Worm (Caenorhabditis elegans) whole organism, young adult: Measurements from ENCODE around the gene chtl-1.

ENCODE experiments used
- D2030.7 ChIP-seq: fragments of 200-800 bp; sonication (Bioruptor generic); IDR thresholded peaks from 2 replicates; pipeline ENCODE4 v1.3.6; 2022; ENCODE audit warnings: missing genetic modification reagents, missing genetic modification characterization, missing compliant biosample characterization
- F22D6.2 ChIP-seq: sonication (generic microtip); optimal IDR thresholded peaks from 2 replicates; lab custom pipeline; 2016; ENCODE audit warnings: mild to moderate bottlenecking, missing genetic modification characterization, missing compliant biosample characterization
- F23B12.7 ChIP-seq: sonication (generic microtip); optimal IDR thresholded peaks from 2 replicates; lab custom pipeline; 2017; ENCODE audit warnings: missing genetic modification characterization, mild to moderate bottlenecking, missing compliant biosample characterization, antibody characterized with exemption, moderate library complexity; ENCODE audit not compliant: insufficient read depth
- F33H1.4 ChIP-seq: fragments of 200-800 bp; sonication (Bioruptor generic); IDR thresholded peaks from 2 replicates; pipeline ENCODE4 v1.3.6; 2022; ENCODE audit warnings: missing genetic modification reagents, missing genetic modification characterization, missing compliant biosample characterization
- F49E8.2 ChIP-seq: sonication (generic microtip); optimal IDR thresholded peaks from 3 replicates; lab custom pipeline; 2017; ENCODE audit warnings: missing genetic modification characterization, mild to moderate bottlenecking, missing compliant biosample characterization, antibody characterized with exemption, moderate library complexity; ENCODE audit not compliant: insufficient read depth
- T07F8.4 ChIP-seq: sonication (generic microtip); optimal IDR thresholded peaks from 2 replicates; lab custom pipeline; 2016; ENCODE audit warnings: mild to moderate bottlenecking, missing genetic modification characterization, moderate library complexity, missing compliant biosample characterization
- T26A5.8 ChIP-seq: sonication (generic microtip); optimal IDR thresholded peaks from 2 replicates; lab custom pipeline; 2016; ENCODE audit warnings: missing genetic modification characterization, missing compliant biosample characterization
- Y53G8AR.9 ChIP-seq: fragments of 200-800 bp; sonication (Bioruptor generic); conservative IDR thresholded peaks from 2 replicates; pipeline ENCODE4 v1.3.6; 2022; ENCODE audit warnings: missing genetic modification reagents, missing genetic modification characterization, missing compliant biosample characterization
- akir-1 ChIP-seq: fragments of 200-800 bp; sonication (Bioruptor generic); optimal IDR thresholded peaks from 2 replicates; lab custom pipeline; 2018; ENCODE audit warnings: mild to moderate bottlenecking, missing genetic modification characterization, moderate library complexity, missing compliant biosample characterization
- aptf-2 ChIP-seq: fragments of 200-800 bp; sonication (Bioruptor generic); conservative IDR thresholded peaks from 2 replicates; pipeline ENCODE4 v1.3.6; 2022; ENCODE audit warnings: missing genetic modification reagents, missing genetic modification characterization, missing compliant biosample characterization
- athp-1 ChIP-seq: sonication (generic microtip); optimal IDR thresholded peaks from 2 replicates; lab custom pipeline; 2017; ENCODE audit warnings: mild to moderate bottlenecking, missing genetic modification characterization, missing compliant biosample characterization
- attf-6 ChIP-seq: fragments of 200-800 bp; sonication (Bioruptor generic); IDR thresholded peaks from 2 replicates; pipeline ENCODE4 v1.3.6; 2022; ENCODE audit warnings: missing genetic modification reagents, missing genetic modification characterization, missing compliant biosample characterization
- cebp-1 ChIP-seq, 2 experiments: fragments of 200-800 bp in 1 of 2; sonication (Bioruptor generic) in 1 of 2; sonication (generic microtip) in 1 of 2; IDR thresholded peaks in 1 of 2; optimal IDR thresholded peaks in 1 of 2; 2 replicates each; pipeline versions ENCODE4 v1.3.6 to Lab custom; 2017 to 2022; ENCODE audit warnings: missing compliant biosample characterization in 2 of 2, missing genetic modification characterization in 2 of 2, mild to moderate bottlenecking in 1 of 2, missing genetic modification reagents in 1 of 2, moderate library complexity in 1 of 2
- ceh-79 ChIP-seq: sonication (generic microtip); optimal IDR thresholded peaks from 2 replicates; lab custom pipeline; 2017; ENCODE audit warnings: mild to moderate bottlenecking, missing genetic modification characterization, missing compliant biosample characterization
- ceh-91 ChIP-seq: fragments of 200-800 bp; sonication (Bioruptor generic); IDR thresholded peaks from 2 replicates; pipeline ENCODE4 v1.3.6; 2022; ENCODE audit warnings: missing genetic modification reagents, missing genetic modification characterization, missing compliant biosample characterization
- die-1 ChIP-seq: sonication (generic microtip); optimal IDR thresholded peaks from 2 replicates; lab custom pipeline; 2016; ENCODE audit warnings: missing genotype, mild to moderate bottlenecking, missing genetic modification characterization, missing compliant biosample characterization
- dpff-1 ChIP-seq: sonication (generic microtip); optimal IDR thresholded peaks from 2 replicates; lab custom pipeline; 2017; ENCODE audit warnings: mild to moderate bottlenecking, missing genetic modification characterization, missing compliant biosample characterization
- egl-18 ChIP-seq: fragments of 200-800 bp; sonication (Bioruptor generic); IDR thresholded peaks from 2 replicates; pipeline ENCODE4 v1.3.6; 2022; ENCODE audit warnings: missing genetic modification reagents, missing genetic modification characterization, missing compliant biosample characterization
- egrh-3 ChIP-seq: fragments of 200-800 bp; sonication (Bioruptor generic); IDR thresholded peaks from 2 replicates; pipeline ENCODE4 v1.3.6; 2022; ENCODE audit warnings: missing genetic modification reagents, missing genetic modification characterization, missing compliant biosample characterization
- hlh-12 ChIP-seq: sonication (generic microtip); optimal IDR thresholded peaks from 2 replicates; lab custom pipeline; 2016; ENCODE audit warnings: missing genetic modification characterization, missing compliant biosample characterization
- hmg-20 ChIP-seq: fragments of 200-800 bp; sonication (Bioruptor generic); IDR thresholded peaks from 2 replicates; pipeline ENCODE4 v1.3.6; 2022; ENCODE audit warnings: missing genetic modification reagents, missing genetic modification characterization, missing compliant biosample characterization
- hrde-1 ChIP-seq: sonication (generic microtip); optimal IDR thresholded peaks from 2 replicates; lab custom pipeline; 2016; ENCODE audit warnings: missing genetic modification characterization, mild to moderate bottlenecking, missing compliant biosample characterization, moderate library complexity, missing genotype, missing genetic modification reagents, borderline replicate concordance
- hsf-1 ChIP-seq: fragments of 200-800 bp; sonication (Bioruptor generic); IDR thresholded peaks from 2 replicates; pipeline ENCODE4 v1.3.6; 2022; ENCODE audit warnings: missing genetic modification reagents, missing genetic modification characterization, missing compliant biosample characterization
- lag-1 ChIP-seq: fragments of 200-800 bp; sonication (Bioruptor generic); IDR thresholded peaks from 2 replicates; pipeline ENCODE4 v1.3.6; 2022; ENCODE audit warnings: missing genetic modification reagents, missing genetic modification characterization, missing compliant biosample characterization
- let-526 ChIP-seq: fragments of 200-800 bp; sonication (Bioruptor generic); IDR thresholded peaks from 2 replicates; pipeline ENCODE4 v1.3.6; 2022; ENCODE audit warnings: missing genetic modification reagents, missing genetic modification characterization, missing compliant biosample characterization
- lin-35 ChIP-seq, 3 experiments: fragments of 150-350 bp in 2 of 3; sonication (generic microtip) in 1 of 3; optimal IDR thresholded peaks; 2 replicates each; lab custom pipeline; 2014 to 2018; ENCODE audit warnings: missing biosample characterization in 3 of 3, missing genetic modification characterization in 3 of 3, missing genetic modification reagents in 3 of 3
- lin-54 ChIP-seq: fragments of 200-800 bp; sonication (Bioruptor generic); optimal IDR thresholded peaks from 2 replicates; lab custom pipeline; 2018; ENCODE audit warnings: mild to moderate bottlenecking, missing genetic modification characterization, missing compliant biosample characterization
- lir-1 ChIP-seq: fragments of 200-800 bp; sonication (Bioruptor generic); conservative IDR thresholded peaks from 2 replicates; pipeline ENCODE4 v1.3.6; 2022; ENCODE audit warnings: missing genetic modification reagents, missing genetic modification characterization, missing compliant biosample characterization
- lsy-27 ChIP-seq: sonication (generic microtip); optimal IDR thresholded peaks from 2 replicates; lab custom pipeline; 2017; ENCODE audit warnings: missing genetic modification characterization, mild to moderate bottlenecking, missing compliant biosample characterization, antibody characterized with exemption, missing genotype, borderline replicate concordance; ENCODE audit not compliant: insufficient read depth
- mes-4 ChIP-seq: sonication (generic microtip); optimal IDR thresholded peaks from 2 replicates; lab custom pipeline; 2016; ENCODE audit warnings: missing genotype, missing genetic modification characterization, missing compliant biosample characterization
- nhr-120 ChIP-seq: fragments of 200-800 bp; sonication (Bioruptor generic); IDR thresholded peaks from 2 replicates; pipeline ENCODE4 v1.3.6; 2022; ENCODE audit warnings: missing genetic modification characterization, missing compliant biosample characterization
- nhr-80 ChIP-seq: sonication (generic microtip); optimal IDR thresholded peaks from 2 replicates; lab custom pipeline; 2016; ENCODE audit warnings: missing genetic modification characterization, missing compliant biosample characterization
- pha-4 ChIP-seq: fragments of 150-350 bp; sonication (generic microtip); optimal IDR thresholded peaks from 2 replicates; lab custom pipeline; 2014; ENCODE audit warnings: missing biosample characterization, missing genetic modification reagents, missing genetic modification characterization
- rcor-1 ChIP-seq: fragments of 200-800 bp; sonication (Bioruptor generic); IDR thresholded peaks from 2 replicates; pipeline ENCODE4 v1.3.6; 2022; ENCODE audit warnings: missing genetic modification reagents, missing genetic modification characterization, missing compliant biosample characterization
- rec-8 ChIP-seq, 2 experiments: sonication (generic microtip); optimal IDR thresholded peaks; 2 replicates each; lab custom pipeline; 2016; ENCODE audit warnings: mild to moderate bottlenecking in 2 of 2, missing genetic modification characterization in 2 of 2, missing genetic modification reagents in 2 of 2, missing genotype in 2 of 2, missing biosample characterization in 1 of 2, missing compliant biosample characterization in 1 of 2, moderate library complexity in 1 of 2
- repo-1 ChIP-seq: sonication (generic microtip); optimal IDR thresholded peaks from 2 replicates; lab custom pipeline; 2017; ENCODE audit warnings: mild to moderate bottlenecking, missing genetic modification characterization, missing compliant biosample characterization
- rpc-1 ChIP-seq, 2 experiments: fragments of 150-350 bp in 1 of 2; sonication (generic microtip) in 1 of 2; optimal IDR thresholded peaks; 2 replicates each; lab custom pipeline; 2014 to 2018; ENCODE audit warnings: missing biosample characterization in 1 of 2, missing genetic modification characterization in 1 of 2, missing genetic modification reagents in 1 of 2, missing genotype in 1 of 2
- sdz-38 ChIP-seq: sonication (generic microtip); optimal IDR thresholded peaks from 2 replicates; lab custom pipeline; 2016; ENCODE audit warnings: missing genotype, missing genetic modification characterization, missing compliant biosample characterization
- snpc-3.4 ChIP-seq: sonication (generic microtip); optimal IDR thresholded peaks from 2 replicates; lab custom pipeline; 2017; ENCODE audit warnings: missing genetic modification characterization, mild to moderate bottlenecking, missing compliant biosample characterization, antibody characterized with exemption, moderate library complexity, missing genotype, missing genetic modification reagents
- sptf-2 ChIP-seq: fragments of 200-800 bp; sonication (Bioruptor generic); optimal IDR thresholded peaks from 2 replicates; lab custom pipeline; 2018; ENCODE audit warnings: mild to moderate bottlenecking, missing genetic modification characterization, missing compliant biosample characterization
- tlf-1 ChIP-seq: fragments of 200-800 bp; sonication (Bioruptor generic); optimal IDR thresholded peaks from 2 replicates; lab custom pipeline; 2018; ENCODE audit warnings: mild to moderate bottlenecking, missing genetic modification characterization, missing compliant biosample characterization
- unc-62 ChIP-seq: fragments of 150-350 bp; optimal IDR thresholded peaks from 2 replicates; lab custom pipeline; 2014; ENCODE audit warnings: missing biosample characterization, missing genetic modification reagents, missing genetic modification characterization
- zfh-2 ChIP-seq: fragments of 200-800 bp; sonication (Bioruptor generic); conservative IDR thresholded peaks from 2 replicates; pipeline ENCODE4 v1.3.6; 2022; ENCODE audit warnings: missing genetic modification reagents, missing genetic modification characterization, missing compliant biosample characterization
- zim-3 ChIP-seq: sonication (generic microtip); optimal IDR thresholded peaks from 2 replicates; lab custom pipeline; 2017; ENCODE audit warnings: mild to moderate bottlenecking, missing genetic modification characterization, moderate library complexity, missing compliant biosample characterization
- ztf-26 ChIP-seq: sonication (generic microtip); optimal IDR thresholded peaks from 2 replicates; lab custom pipeline; 2017; ENCODE audit warnings: missing genetic modification characterization, missing compliant biosample characterization
- ztf-28 ChIP-seq: fragments of 200-800 bp; sonication (Bioruptor generic); IDR thresholded peaks from 2 replicates; pipeline ENCODE4 v1.3.6; 2022; ENCODE audit warnings: missing genetic modification reagents, missing genetic modification characterization, missing compliant biosample characterization

chtl-1 gene

ce11 chrX:5354022-5354876, 9.9 kb downstream of the chtl-1 start, which contains the start of gene pfn-2 (continued):
- TF ChIP-seq snpc-3.4 (no peak), zim-3 (tag; lab: Kevin White, UChicago) (no peak), rec-8 (tag; optimal IDR thresholded peaks at IDR 0.05; lab: Kevin White, UChicago) (no peak), T26A5.8 (tag; lab: Kevin White, UChicago) (no peak), ztf-28 (GFP tag; lab: Robert Waterston, UW) (no peak), egl-18 (GFP tag; lab: Robert Waterston, UW) (no peak), hrde-1 (tag; lab: Kevin White, UChicago) (no peak), sdz-38 (no peak), let-526 (GFP tag; lab: Robert Waterston, UW) (no peak), lin-54 (GFP tag; lab: Kevin White, UChicago) (no peak), lag-1 (GFP tag; lab: Robert Waterston, UW) (no peak), F22D6.2 (tag; lab: Kevin White, UChicago) (no peak), repo-1 (tag; lab: Kevin White, UChicago) (no peak), lsy-27 (tag; lab: Kevin White, UChicago) (no peak), F49E8.2 (tag; lab: Kevin White, UChicago) (no peak), egrh-3 (peak; percentile 83; the same call in 1 of the 2 replicates), T07F8.4 (tag; lab: Kevin White, UChicago) (no peak), F33H1.4 (no peak), lin-35 (GFP tag; optimal IDR thresholded peaks at IDR 0.05; lab: Kevin White, UChicago) (no peak), ceh-79 (tag; lab: Kevin White, UChicago) (no peak), zfh-2 (GFP tag; lab: Robert Waterston, UW) (peak; percentile 98), akir-1 (GFP tag; lab: Kevin White, UChicago) (no peak), die-1 (tag; lab: Kevin White, UChicago) (no peak), mes-4 (no peak), cebp-1 (GFP tag; IDR thresholded peaks at IDR 0.05; lab: Robert Waterston, UW) (no peak), cebp-1 (tag; optimal IDR thresholded peaks at IDR 0.05; lab: Kevin White, UChicago) (peak; percentile 48), hmg-20 (GFP tag; lab: Robert Waterston, UW) (no peak), aptf-2 (GFP tag; lab: Robert Waterston, UW) (no peak), dpff-1 (tag; lab: Kevin White, UChicago) (no peak), ceh-91 (GFP tag; lab: Robert Waterston, UW) (no peak), hlh-12 (tag; lab: Kevin White, UChicago) (no peak), rcor-1 (GFP tag; lab: Robert Waterston, UW) (no peak), hsf-1 (GFP tag; lab: Robert Waterston, UW) (no peak), Y53G8AR.9 (GFP tag; lab: Robert Waterston, UW) (no peak), attf-6 (GFP tag; lab: Robert Waterston, UW) (no peak), tlf-1 (GFP tag; lab: Kevin White, UChicago) (no peak), D2030.7 (GFP tag; lab: Robert Waterston, UW) (no peak), unc-62 (GFP tag; lab: Kevin White, UChicago) (no peak), F23B12.7 (tag; lab: Kevin White, UChicago) (no peak), lir-1 (GFP tag; lab: Robert Waterston, UW) (no peak; the same call in 1 of the 2 replicates), nhr-120 (GFP tag; lab: Robert Waterston, UW) (no peak), ztf-26 (tag; lab: Kevin White, UChicago) (no peak), rpc-1 (optimal IDR thresholded peaks at IDR 0.05; lab: Kevin White, UChicago) (no peak), rpc-1 (tag; optimal IDR thresholded peaks at IDR 0.05; lab: Kevin White, UChicago) (no peak), sptf-2 (GFP tag; lab: Kevin White, UChicago) (no peak), nhr-80 (peak; percentile 79), athp-1 (tag; lab: Kevin White, UChicago) (no peak), pha-4 (no peak)
